Fruit fly (Drosophila melanogaster) whole organism, wandering third instar larva: ENCODE data around the gene ps.

Source experiments
- CG9705 ChIP-seq: fragments of 200-800 bp; sonication (Bioruptor generic); optimal IDR thresholded peaks from 2 replicates; lab custom pipeline; 2018; ENCODE audit warnings: missing biosample characterization, mild to moderate bottlenecking, missing genetic modification characterization
- HLH106 ChIP-seq: fragments of 200-800 bp; optimal IDR thresholded peaks from 3 replicates; lab custom pipeline; 2019; ENCODE audit warnings: missing biosample characterization, mild to moderate bottlenecking, missing genetic modification characterization, moderate library complexity
- Jra ChIP-seq: sonication (Bioruptor generic); optimal IDR thresholded peaks from 2 replicates; lab custom pipeline; 2016; ENCODE audit warnings: missing biosample characterization, missing genetic modification characterization
- Myc ChIP-seq: fragments of >200 bp; optimal IDR thresholded peaks from 2 replicates; lab custom pipeline; 2017
- dmrt93B ChIP-seq: fragments of 200-800 bp; sonication (Bioruptor generic); optimal IDR thresholded peaks from 2 replicates; lab custom pipeline; 2018; ENCODE audit warnings: missing biosample characterization, mild to moderate bottlenecking, missing genetic modification characterization
- rgr ChIP-seq: fragments of 200-800 bp; sonication (Bioruptor generic); optimal IDR thresholded peaks from 3 replicates; lab custom pipeline; 2016; ENCODE audit warnings: missing biosample characterization, mild to moderate bottlenecking, missing genetic modification characterization
- usp ChIP-seq: fragments of >200 bp; optimal IDR thresholded peaks from 2 replicates; lab custom pipeline; 2017; ENCODE audit warnings: missing biosample characterization, missing genetic modification characterization

DNA sequence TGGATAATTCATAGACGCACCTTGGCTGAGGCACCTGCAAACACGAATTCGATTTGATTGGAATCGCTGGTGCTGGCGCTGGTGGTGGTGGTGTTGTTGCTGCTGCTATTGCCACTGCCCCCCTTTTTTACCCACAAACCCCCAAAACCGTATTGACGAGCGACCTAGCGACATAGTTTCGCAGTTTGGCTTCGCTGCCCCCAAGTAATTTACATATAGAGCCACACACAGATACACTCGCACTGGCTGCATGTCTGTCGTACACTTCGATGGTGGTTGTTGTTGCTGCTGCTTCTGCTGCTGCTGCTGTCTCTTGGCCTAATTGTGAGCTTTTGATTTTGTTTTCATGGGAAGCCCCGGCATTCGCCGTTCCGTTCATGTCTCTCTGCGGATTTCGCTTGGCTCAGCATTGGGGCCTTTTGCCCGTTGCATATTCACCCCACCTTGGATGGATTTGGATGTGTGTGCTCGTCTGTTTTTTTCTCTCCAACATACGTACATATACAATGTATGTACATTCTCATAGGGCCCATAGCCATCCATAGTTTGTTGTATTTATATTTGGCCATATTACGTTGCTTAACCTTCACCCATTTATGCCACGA, 6.4 kb downstream of the ps start:
- TF ChIP-seq dmrt93B (GFP tag; lab: Kevin White, UChicago) (no peak), Myc (lab: Kevin White, UChicago) (no peak), CG9705 (GFP tag; lab: Kevin White, UChicago) (no peak), HLH106 (no peak), usp (GFP tag; lab: Kevin White, UChicago) (no peak), Jra (GFP tag; lab: Kevin White, UChicago) (no peak), rgr (GFP tag; lab: Kevin White, UChicago) (no peak)
